Fruit fly (Drosophila melanogaster) whole organism, prepupa: ENCODE data around the gene Cyp4d2.
A peak's percentile ranks its signal among the peaks of the same experiment; 100 is the strongest.

Source experiments
- Blimp-1 ChIP-seq: fragments of 200-800 bp; sonication (Bioruptor generic); optimal IDR thresholded peaks from 3 replicates; lab custom pipeline; 2017; ENCODE audit warnings: missing biosample characterization, missing genetic modification characterization, mild to moderate bottlenecking, moderate library complexity, missing genetic modification reagents
- CG10631 ChIP-seq: fragments of 200-800 bp; sonication (Bioruptor generic); optimal IDR thresholded peaks from 2 replicates; lab custom pipeline; 2016; ENCODE audit warnings: missing biosample characterization, missing genetic modification characterization
- CG10669 ChIP-seq: fragments of 200-800 bp; sonication (Bioruptor generic); optimal IDR thresholded peaks from 3 replicates; lab custom pipeline; 2018; ENCODE audit warnings: missing biosample characterization, mild to moderate bottlenecking, missing genetic modification characterization, moderate library complexity
- CG11294 ChIP-seq: fragments of 200-800 bp; sonication (Bioruptor generic); IDR thresholded peaks from 2 replicates; pipeline ENCODE4 v1.3.6; 2022; ENCODE audit warnings: missing biosample characterization, missing genetic modification characterization
- CG15336 ChIP-seq: fragments of 200-800 bp; sonication (Bioruptor generic); IDR thresholded peaks from 2 replicates; pipeline ENCODE4 v1.3.6; 2022; ENCODE audit warnings: missing biosample characterization, missing genetic modification characterization
- CG16779 ChIP-seq: fragments of 200-800 bp; sonication (Bioruptor generic); optimal IDR thresholded peaks from 3 replicates; lab custom pipeline; 2017; ENCODE audit warnings: missing biosample characterization, mild to moderate bottlenecking, missing genetic modification characterization
- CG31627 ChIP-seq: fragments of 200-800 bp; sonication (Bioruptor generic); optimal IDR thresholded peaks from 3 replicates; lab custom pipeline; 2016; ENCODE audit warnings: missing biosample characterization, missing genetic modification characterization
- CG32006 ChIP-seq: fragments of 200-800 bp; sonication (Bioruptor generic); optimal IDR thresholded peaks from 3 replicates; lab custom pipeline; 2017; ENCODE audit warnings: missing biosample characterization, mild to moderate bottlenecking, missing genetic modification characterization
- CG34406 ChIP-seq: fragments of 200-800 bp; sonication (Bioruptor generic); optimal IDR thresholded peaks from 3 replicates; lab custom pipeline; 2016; ENCODE audit warnings: missing biosample characterization, missing genetic modification characterization
- CG4318 ChIP-seq: fragments of 200-800 bp; sonication (Bioruptor generic); optimal IDR thresholded peaks from 3 replicates; lab custom pipeline; 2017; ENCODE audit warnings: missing biosample characterization, mild to moderate bottlenecking, missing genetic modification characterization
- CG6163 ChIP-seq: fragments of 200-800 bp; sonication (Bioruptor generic); IDR thresholded peaks from 3 replicates; pipeline ENCODE4 v1.3.6; 2022; ENCODE audit warnings: missing biosample characterization, missing genetic modification characterization
- CG6276 ChIP-seq: fragments of 200-800 bp; sonication (Bioruptor generic); optimal IDR thresholded peaks from 2 replicates; lab custom pipeline; 2017; ENCODE audit warnings: missing biosample characterization, mild to moderate bottlenecking, missing genetic modification characterization
- CG7368 ChIP-seq: fragments of 200-800 bp; sonication (Bioruptor generic); optimal IDR thresholded peaks from 3 replicates; lab custom pipeline; 2016; ENCODE audit warnings: missing biosample characterization, missing genetic modification characterization
- CG8319 ChIP-seq: fragments of 200-800 bp; sonication (Bioruptor generic); optimal IDR thresholded peaks from 3 replicates; lab custom pipeline; 2016; ENCODE audit warnings: missing biosample characterization, missing genetic modification characterization
- Eip75B ChIP-seq: fragments of 200-800 bp; sonication (Bioruptor generic); optimal IDR thresholded peaks from 3 replicates; lab custom pipeline; 2016; ENCODE audit warnings: missing biosample characterization, missing genetic modification characterization
- Eip78C ChIP-seq: fragments of 200-800 bp; sonication (Bioruptor generic); peaks from one replicate; lab custom pipeline; 2016; ENCODE audit warnings: missing biosample characterization, missing genetic modification characterization
- Eip93F ChIP-seq: fragments of 200-800 bp; sonication (Bioruptor generic); optimal IDR thresholded peaks from 2 replicates; lab custom pipeline; 2016; ENCODE audit warnings: missing biosample characterization, mild to moderate bottlenecking, missing genetic modification characterization
- Gug ChIP-seq: fragments of 200-800 bp; sonication (Bioruptor generic); IDR thresholded peaks from 2 replicates; pipeline ENCODE4 v1.3.6; 2022; ENCODE audit warnings: missing biosample characterization, missing genetic modification characterization
- Hr38 ChIP-seq: sonication (Bioruptor generic); optimal IDR thresholded peaks from 2 replicates; lab custom pipeline; 2016; ENCODE audit warnings: missing biosample characterization, missing genetic modification characterization
- Hr39 ChIP-seq: fragments of 200-800 bp; sonication (Bioruptor generic); optimal IDR thresholded peaks from 2 replicates; lab custom pipeline; 2016; ENCODE audit warnings: missing biosample characterization, missing genetic modification characterization
- OdsH ChIP-seq: fragments of 200-800 bp; sonication (Bioruptor generic); optimal IDR thresholded peaks from 3 replicates; lab custom pipeline; 2016; ENCODE audit warnings: missing biosample characterization, missing genetic modification characterization
- Smox ChIP-seq: fragments of 200-800 bp; sonication (Bioruptor generic); optimal IDR thresholded peaks from 3 replicates; lab custom pipeline; 2016; ENCODE audit warnings: missing biosample characterization, missing genetic modification characterization
- Sox14 ChIP-seq: fragments of 200-800 bp; sonication (Bioruptor generic); optimal IDR thresholded peaks from 3 replicates; lab custom pipeline; 2016; ENCODE audit warnings: missing biosample characterization, missing genetic modification characterization
- Sox15 ChIP-seq: fragments of 200-800 bp; sonication (Bioruptor generic); optimal IDR thresholded peaks from 3 replicates; lab custom pipeline; 2016; ENCODE audit warnings: missing biosample characterization, missing genetic modification characterization
- achi ChIP-seq: fragments of 200-800 bp; sonication (Bioruptor generic); optimal IDR thresholded peaks from 3 replicates; lab custom pipeline; 2016; ENCODE audit warnings: missing biosample characterization, missing genetic modification characterization
- acj6 ChIP-seq: fragments of 200-800 bp; sonication (Bioruptor generic); optimal IDR thresholded peaks from 3 replicates; lab custom pipeline; 2016; ENCODE audit warnings: missing biosample characterization, missing genetic modification characterization
- cyc ChIP-seq: fragments of 200-800 bp; sonication (Bioruptor generic); optimal IDR thresholded peaks from 3 replicates; lab custom pipeline; 2016; ENCODE audit warnings: missing biosample characterization, missing genetic modification characterization
- dac ChIP-seq: fragments of 200-800 bp; sonication (Bioruptor generic); optimal IDR thresholded peaks from 2 replicates; lab custom pipeline; 2017; ENCODE audit warnings: missing biosample characterization, mild to moderate bottlenecking, missing genetic modification characterization
- esn ChIP-seq: fragments of 200-800 bp; sonication (Bioruptor generic); optimal IDR thresholded peaks from 2 replicates; lab custom pipeline; 2016; ENCODE audit warnings: missing biosample characterization, mild to moderate bottlenecking, missing genetic modification characterization, moderate library complexity
- fd85E ChIP-seq: fragments of 200-800 bp; sonication (Bioruptor generic); optimal IDR thresholded peaks from 3 replicates; lab custom pipeline; 2016; ENCODE audit warnings: missing biosample characterization, missing genetic modification characterization
- fkh ChIP-seq: fragments of 200-800 bp; sonication (Bioruptor generic); optimal IDR thresholded peaks from 3 replicates; lab custom pipeline; 2017; ENCODE audit warnings: missing biosample characterization, mild to moderate bottlenecking, missing genetic modification characterization, moderate library complexity
- lz ChIP-seq: fragments of 200-800 bp; sonication (Bioruptor generic); optimal IDR thresholded peaks from 3 replicates; lab custom pipeline; 2016; ENCODE audit warnings: missing biosample characterization, missing genetic modification characterization
- pdm3 ChIP-seq: fragments of 200-800 bp; sonication (Bioruptor generic); optimal IDR thresholded peaks from 3 replicates; lab custom pipeline; 2016; ENCODE audit warnings: missing biosample characterization, missing genetic modification characterization
- spab ChIP-seq: fragments of 200-800 bp; sonication (Bioruptor generic); optimal IDR thresholded peaks from 2 replicates; lab custom pipeline; 2017; ENCODE audit warnings: missing biosample characterization, mild to moderate bottlenecking, missing genetic modification characterization, missing genetic modification reagents
- ss ChIP-seq, 2 experiments: fragments of 200-800 bp; sonication (Bioruptor generic); optimal IDR thresholded peaks; 2 replicates in 1 of 2; 3 replicates in 1 of 2; lab custom pipeline; 2017 to 2018; ENCODE audit warnings: mild to moderate bottlenecking in 2 of 2, missing biosample characterization in 2 of 2, missing genetic modification characterization in 2 of 2, moderate library complexity in 1 of 2
- svp ChIP-seq: fragments of 200-800 bp; sonication (Bioruptor generic); peaks from one replicate; lab custom pipeline; 2016; ENCODE audit warnings: missing biosample characterization, missing genetic modification characterization
- topi ChIP-seq: fragments of 200-800 bp; sonication (Bioruptor generic); optimal IDR thresholded peaks from 3 replicates; lab custom pipeline; 2016; ENCODE audit warnings: missing biosample characterization, missing genetic modification characterization
- vri ChIP-seq: fragments of 200-800 bp; sonication (Bioruptor generic); optimal IDR thresholded peaks from 3 replicates; lab custom pipeline; 2016; ENCODE audit warnings: missing biosample characterization, mild to moderate bottlenecking, missing genetic modification characterization

Gene Cyp4d2

DNA sequence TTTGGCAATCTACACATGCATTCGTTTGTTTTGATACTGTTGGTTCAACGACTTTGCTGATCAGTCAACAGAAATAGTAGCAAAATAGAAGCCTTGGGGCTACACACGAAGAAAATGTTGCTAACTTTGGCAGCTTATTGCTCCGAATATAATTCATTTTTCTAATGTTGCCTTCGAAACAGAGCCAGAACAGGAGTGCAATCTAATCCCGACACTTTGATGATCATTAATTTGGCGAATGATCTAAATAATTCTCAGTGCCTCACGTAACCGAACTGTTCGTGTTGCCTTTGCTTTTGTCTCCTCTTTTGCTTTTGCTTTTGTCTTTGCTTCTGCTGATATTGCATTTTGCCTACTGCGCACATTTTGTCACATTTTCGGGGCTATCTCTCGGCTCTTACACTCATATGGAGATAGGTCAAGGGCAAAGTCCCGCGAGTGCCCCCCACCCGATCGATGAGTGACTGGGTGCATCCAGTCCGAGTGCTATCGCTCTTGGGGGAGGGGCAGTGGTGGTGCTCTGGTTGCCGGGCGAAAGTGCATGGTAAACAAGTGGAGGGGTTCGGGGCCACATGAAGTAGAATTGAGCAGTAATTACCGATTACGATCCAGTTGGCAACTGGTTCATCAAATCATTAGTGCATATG is 20.4 kb downstream of the Cyp4d2 start (continued):
- TF ChIP-seq topi (GFP tag; lab: Kevin White, UChicago) (peak; percentile 45), CG10631 (GFP tag; lab: Kevin White, UChicago) (peak; percentile 22), Gug (GFP tag; lab: Robert Waterston, UW) (peak; percentile 38; the same call in 1 of the 2 replicates), ss (GFP tag; optimal IDR thresholded peaks at IDR 0.05; lab: Kevin White, UChicago) (peak; percentile 2 to 27), pdm3 (GFP tag; lab: Kevin White, UChicago) (peak; percentile 35), CG11294 (GFP tag; lab: Robert Waterston, UW) (peak; percentile 44; the same call in 1 of the 2 replicates), CG31627 (GFP tag; lab: Kevin White, UChicago) (peak; percentile 48), fd85E (GFP tag; lab: Kevin White, UChicago) (no peak), Eip75B (GFP tag; lab: Kevin White, UChicago) (peak; percentile 8), fkh (GFP tag; lab: Kevin White, UChicago) (no peak), CG4318 (no peak), CG15336 (GFP tag; lab: Robert Waterston, UW) (peak; percentile 49), OdsH (GFP tag; lab: Kevin White, UChicago) (peak; percentile 52), Hr38 (GFP tag; lab: Kevin White, UChicago) (no peak), Sox15 (GFP tag; lab: Kevin White, UChicago) (no peak), Hr39 (GFP tag; lab: Kevin White, UChicago) (peak; percentile 70), cyc (GFP tag; lab: Kevin White, UChicago) (peak; percentile 40), CG16779 (tag; lab: Kevin White, UChicago) (no peak), lz (GFP tag; lab: Kevin White, UChicago) (peak; percentile 47), CG7368 (GFP tag; lab: Kevin White, UChicago) (peak; percentile 20), CG6276 (GFP tag; lab: Kevin White, UChicago) (peak; percentile 1), CG10669 (GFP tag; lab: Kevin White, UChicago) (peak; percentile 31), CG8319 (no peak), Smox (peak; percentile 51), Blimp-1 (GFP tag; lab: Kevin White, UChicago) (no peak), spab (GFP tag; lab: Kevin White, UChicago) (no peak), esn (GFP tag; lab: Kevin White, UChicago) (peak; percentile 56), achi (GFP tag; lab: Kevin White, UChicago) (peak; percentile 27), CG6163 (GFP tag; lab: Robert Waterston, UW) (peak; percentile 62; the same call in 2 of the 3 replicates), svp (GFP tag; lab: Kevin White, UChicago) (peak; percentile 100), acj6 (peak; percentile 40), Sox14 (GFP tag; lab: Kevin White, UChicago) (peak; percentile 27), Eip78C (GFP tag; lab: Kevin White, UChicago) (peak; percentile 77)

dm6 chrX:2197414-2198271 is 21.8 kb downstream of the Cyp4d2 start:
- peak; percentile 22 for TF ChIP-seq topi (GFP tag; lab: Kevin White, UChicago)
- TF ChIP-seq Sox14 (GFP tag; lab: Kevin White, UChicago) = peak; percentile 68
- TF ChIP-seq CG32006 (GFP tag; lab: Kevin White, UChicago) = no peak
- peak; percentile 54 for TF ChIP-seq Eip93F
- peak; percentile 80 for TF ChIP-seq vri
- TF ChIP-seq CG34406 = no peak
- no peak for TF ChIP-seq dac (GFP tag; lab: Kevin White, UChicago)
- TF ChIP-seq esn (GFP tag; lab: Kevin White, UChicago) = peak; percentile 28
- TF ChIP-seq CG31627 (GFP tag; lab: Kevin White, UChicago) = peak; percentile 3
- peak; percentile 98 for TF ChIP-seq svp (GFP tag; lab: Kevin White, UChicago)
- TF ChIP-seq Eip78C (GFP tag; lab: Kevin White, UChicago) = peak; percentile 67
